Worm (Caenorhabditis elegans): ENCODE results near the gene T13C5.10.

The T13C5.10 gene

ce11 chrX:6187848-6188247 lies at the start of gene T13C5.10:
TSS of gene T13C5.10 (plus strand) at chrX:6188148.
- no peak for TF ChIP-seq unc-62 (GFP tag; optimal IDR thresholded peaks at IDR 0.05)

DNA sequence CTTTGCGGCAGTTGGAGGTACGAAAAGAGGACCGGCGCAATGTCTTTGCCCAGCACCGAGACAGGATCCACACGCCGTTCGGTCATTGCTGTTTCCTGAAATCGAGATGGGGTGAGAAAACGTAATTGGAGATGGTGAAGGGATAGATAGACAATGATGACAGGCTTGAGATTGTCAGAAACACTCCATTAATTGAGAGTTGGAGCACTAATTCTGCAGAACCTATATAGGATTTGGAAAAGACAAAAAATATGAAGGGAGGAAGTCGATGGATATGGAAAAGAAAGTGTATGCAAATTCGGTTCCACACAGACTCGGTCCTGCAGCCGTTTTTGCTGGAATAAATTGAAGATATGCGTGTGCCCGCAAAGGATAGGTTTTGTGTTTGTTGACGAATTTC lies 49.7 kb upstream of the T13C5.10 start, which contains the start of gene Y72A10A.1:
Y72A10A.1 (minus strand) TSS at position 101 of the 400 bp plus-strand sequence.
- TF ChIP-seq unc-62 (GFP tag; optimal IDR thresholded peaks at IDR 0.05) = no peak

ce11 chrX:6145921-6146320 lies 42.0 kb upstream of the T13C5.10 start:
- no peak for TF ChIP-seq unc-62 (GFP tag; optimal IDR thresholded peaks at IDR 0.05)

DNA sequence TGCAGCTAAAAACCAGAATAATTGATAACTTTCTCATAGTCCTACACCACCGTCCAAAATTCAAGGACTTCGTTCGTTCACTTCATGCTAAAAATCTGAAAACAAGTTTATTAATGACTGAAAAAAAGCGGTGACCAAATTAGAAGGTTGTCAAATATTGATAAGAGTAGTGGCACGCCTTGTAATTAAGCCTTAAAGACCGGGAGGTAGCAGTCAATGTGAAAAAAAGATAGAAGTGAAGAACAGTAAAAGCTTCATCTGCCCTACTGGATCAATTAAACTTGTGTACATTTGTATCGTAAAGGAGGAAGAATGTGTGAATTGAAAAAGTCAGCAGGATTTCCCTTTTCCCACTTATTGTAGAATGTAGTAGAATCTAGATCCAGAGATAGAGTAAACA lies 37.5 kb upstream of the T13C5.10 start, which contains the start of gene tag-275:
tag-275 (minus strand) TSS at position 101 of the 400 bp plus-strand sequence.
- no peak for TF ChIP-seq unc-62 (GFP tag; optimal IDR thresholded peaks at IDR 0.05)

DNA sequence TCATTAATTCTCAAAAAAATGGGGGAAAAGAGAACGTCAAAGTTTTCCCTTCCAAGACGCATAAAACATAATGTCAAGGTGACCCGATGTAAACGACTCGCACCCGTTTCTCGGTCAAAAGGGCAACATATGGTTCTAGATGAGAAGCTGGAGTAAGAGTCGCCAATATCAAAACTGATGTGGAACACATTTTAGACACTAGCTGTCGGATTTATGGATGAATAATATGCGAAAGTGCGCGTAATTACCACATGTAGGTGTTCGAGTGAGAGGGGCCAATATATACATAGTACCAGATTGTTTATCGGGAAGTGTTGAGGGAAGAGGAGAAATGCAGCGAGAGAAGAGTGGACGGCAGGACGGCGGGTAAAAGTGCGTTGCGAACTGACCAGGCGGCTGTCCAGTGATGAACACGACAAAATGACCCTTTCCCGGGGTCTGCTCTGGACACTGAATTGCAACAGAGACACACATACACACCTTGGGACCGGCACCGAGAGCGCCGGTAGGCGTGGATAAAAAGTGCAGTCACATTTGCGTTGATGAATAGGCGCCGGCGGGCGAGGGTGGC lies 36.9 kb upstream of the T13C5.10 start:
- TF ChIP-seq unc-62 (GFP tag; optimal IDR thresholded peaks at IDR 0.05) = no peak

DNA sequence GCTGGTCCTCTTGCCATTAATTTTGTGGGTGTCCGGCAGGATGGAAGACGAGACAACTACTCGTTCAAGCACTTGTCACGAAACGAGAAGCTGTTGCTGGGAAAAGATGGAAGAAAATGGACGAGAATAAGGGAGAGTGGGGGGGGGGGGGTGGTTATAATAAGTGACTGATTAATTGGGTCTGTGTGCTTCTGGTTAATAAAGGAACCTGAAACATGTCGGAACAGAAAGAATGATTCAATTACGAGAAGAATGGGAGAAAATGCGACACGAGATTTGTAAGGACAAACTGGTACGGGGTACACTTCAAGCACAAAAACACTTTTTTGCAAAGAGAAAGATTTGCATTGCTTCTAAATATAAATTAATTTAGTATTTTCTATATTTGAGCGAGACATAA lies 32.5 kb upstream of the T13C5.10 start:
- no peak for TF ChIP-seq unc-62 (GFP tag; optimal IDR thresholded peaks at IDR 0.05)

- no peak for TF ChIP-seq unc-62 (GFP tag; optimal IDR thresholded peaks at IDR 0.05)
Observed at ce11 chrX:6157411-6157916, 30.5 kb upstream of the T13C5.10 start.

DNA sequence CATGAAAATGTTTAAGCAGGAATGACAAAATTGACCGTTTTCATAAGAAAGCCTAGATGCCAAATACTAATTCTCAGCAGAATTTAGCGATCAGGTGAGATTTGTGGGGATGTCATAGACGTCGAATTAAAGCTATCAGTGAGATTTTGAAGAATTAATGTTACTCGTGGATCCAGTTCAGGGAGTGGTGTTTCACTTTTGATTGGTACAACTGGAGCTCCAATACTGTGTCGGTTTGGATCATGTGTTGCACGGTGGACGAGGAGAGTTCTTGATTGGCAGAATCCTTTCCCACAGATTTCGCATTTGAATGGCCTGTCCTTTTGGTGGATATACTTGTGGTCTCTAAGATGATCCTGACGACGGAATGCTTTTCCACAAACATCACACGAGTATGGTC lies 28.4 kb upstream of the T13C5.10 start:
- TF ChIP-seq unc-62 (GFP tag; optimal IDR thresholded peaks at IDR 0.05) = no peak

- no peak for TF ChIP-seq unc-62 (GFP tag; optimal IDR thresholded peaks at IDR 0.05)
Observed at ce11 chrX:6160427-6160826, 27.5 kb upstream of the T13C5.10 start, which contains the start of gene odd-2. TSS of gene odd-2 (minus strand) at chrX:6160527.

- no peak for TF ChIP-seq unc-62 (GFP tag; optimal IDR thresholded peaks at IDR 0.05)
Observed at ce11 chrX:6162037-6162436, 25.9 kb upstream of the T13C5.10 start.

- TF ChIP-seq unc-62 (GFP tag; optimal IDR thresholded peaks at IDR 0.05) = no peak
Observed at ce11 chrX:6167376-6167775, 20.6 kb upstream of the T13C5.10 start.

DNA sequence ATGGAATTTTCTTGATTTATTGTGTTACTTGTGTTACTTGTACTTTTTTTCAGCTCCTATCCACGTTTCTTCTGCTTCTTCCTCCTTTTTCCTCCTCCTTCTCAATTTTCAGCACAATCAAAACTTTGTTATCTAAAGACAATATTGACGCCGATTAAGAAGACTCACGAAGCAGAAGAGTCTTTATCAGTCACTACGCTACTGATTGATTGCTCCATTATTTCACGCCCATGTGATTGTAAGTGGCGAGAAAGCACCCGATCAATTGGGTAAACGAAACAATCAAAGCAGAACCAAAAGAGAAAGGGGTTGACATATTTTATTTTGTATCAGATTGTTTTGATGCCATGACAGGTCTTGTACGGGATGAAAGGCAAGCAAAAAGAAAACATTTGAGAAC lies 18.7 kb upstream of the T13C5.10 start, which contains the start of gene T25B2.2:
T25B2.2 (plus strand) TSS at position 392 of the 400 bp plus-strand sequence.
- no peak for TF ChIP-seq unc-62 (GFP tag; optimal IDR thresholded peaks at IDR 0.05)

- TF ChIP-seq unc-62 (GFP tag; optimal IDR thresholded peaks at IDR 0.05) = no peak
Observed at ce11 chrX:6173656-6174055, 14.3 kb upstream of the T13C5.10 start, which contains the start of gene T25B2.1. TSS of gene T25B2.1 (plus strand) at chrX:6173956.

DNA sequence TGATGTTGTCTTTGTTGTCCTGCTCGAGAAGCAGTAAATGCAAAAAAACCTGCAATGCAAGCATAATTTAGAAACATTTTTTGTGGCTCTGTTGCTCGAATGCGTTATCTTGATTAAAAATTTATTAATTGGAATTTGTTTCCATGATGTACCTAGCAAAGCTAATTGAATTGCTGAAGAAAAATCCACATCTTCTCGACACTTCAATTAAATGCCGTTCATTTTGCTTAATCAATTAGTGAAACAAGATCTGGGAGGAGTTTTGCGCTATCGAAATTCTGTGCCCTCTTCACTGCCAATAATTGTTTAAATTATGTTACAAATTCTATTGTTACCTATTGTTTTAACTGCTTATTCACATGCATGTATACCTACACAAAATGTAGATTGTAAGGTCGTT lies 12.1 kb upstream of the T13C5.10 start, which contains the start of gene T25B2.3:
T25B2.3 (plus strand) TSS at position 301 of the 400 bp plus-strand sequence.
- no peak for TF ChIP-seq unc-62 (GFP tag; optimal IDR thresholded peaks at IDR 0.05)

DNA sequence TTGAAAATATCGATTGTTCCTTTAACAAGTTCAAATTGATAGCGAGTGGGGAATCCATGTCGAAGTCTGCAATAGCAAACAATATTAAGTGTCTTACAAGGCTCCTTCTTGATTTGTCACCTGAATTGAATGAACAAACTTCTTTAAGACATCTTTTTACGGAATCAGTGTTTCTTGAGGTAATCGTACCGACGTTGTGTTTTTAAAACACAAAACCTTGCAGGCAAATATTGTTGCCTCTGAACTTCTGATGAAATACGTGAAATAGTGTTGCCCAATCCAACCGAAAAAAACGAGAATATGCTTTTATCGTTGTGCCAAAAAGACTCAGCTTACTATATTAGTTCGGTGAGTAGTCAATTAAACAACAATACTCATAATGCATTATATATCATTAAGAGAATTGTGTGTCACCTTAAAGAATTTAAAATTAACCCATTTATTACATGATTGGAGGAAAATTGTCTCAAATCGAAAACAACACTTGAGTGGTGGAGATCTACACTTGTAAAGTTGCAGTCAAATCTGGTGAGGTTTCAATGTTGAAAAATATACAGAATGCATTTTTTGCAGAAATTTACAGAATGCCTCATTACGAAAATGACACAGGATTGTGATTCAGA lies 9.9 kb upstream of the T13C5.10 start, which contains the start of the genes T25B2.4 and T13C5.3:
T25B2.4 (plus strand) TSS at position 301 of the 623 bp plus-strand sequence.
T13C5.3 (plus strand) TSS at position 573 of the 623 bp plus-strand sequence.
- no peak for TF ChIP-seq unc-62 (GFP tag; optimal IDR thresholded peaks at IDR 0.05)

ce11 chrX:6178989-6179388 lies 9.0 kb upstream of the T13C5.10 start:
- TF ChIP-seq unc-62 (GFP tag; optimal IDR thresholded peaks at IDR 0.05) = no peak

DNA sequence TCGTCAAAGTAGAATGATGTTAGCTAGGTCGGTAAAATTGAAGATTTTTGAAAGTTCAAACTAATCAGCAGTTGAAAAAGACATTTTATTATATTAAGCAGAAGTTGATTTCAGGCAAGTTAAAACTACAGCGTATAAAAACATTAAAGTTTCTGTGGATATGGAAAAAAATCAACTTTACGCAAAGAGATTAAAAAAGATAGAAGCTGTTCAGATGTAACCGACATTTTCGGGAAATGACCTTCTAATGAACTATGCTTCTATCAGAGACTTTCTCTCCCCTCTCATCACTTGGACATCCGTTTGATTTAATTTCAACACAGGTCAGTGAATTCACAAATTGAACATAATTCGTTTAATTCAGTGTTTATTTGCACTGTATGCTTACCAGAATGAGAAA lies 7.7 kb upstream of the T13C5.10 start, which contains the start of gene T13C5.7:
T13C5.7 (plus strand) TSS at position 301 of the 400 bp plus-strand sequence.
- no peak for TF ChIP-seq unc-62 (GFP tag; optimal IDR thresholded peaks at IDR 0.05)
